Worm (Caenorhabditis elegans) whole organism, L4/young adult: Measurements from ENCODE around the gene W02B12.13.

Source experiments
- W03F9.2 ChIP-seq: fragments of 150-350 bp; optimal IDR thresholded peaks from 2 replicates; lab custom pipeline; 2014; ENCODE audit warnings: missing biosample characterization, missing genetic modification characterization
- dao-5 ChIP-seq: sonication (generic microtip); optimal IDR thresholded peaks from 2 replicates; lab custom pipeline; 2016; ENCODE audit warnings: missing genotype, missing genetic modification characterization, moderate library complexity, missing compliant biosample characterization
- him-1 ChIP-seq: sonication (generic microtip); optimal IDR thresholded peaks from 2 replicates; lab custom pipeline; 2016; ENCODE audit warnings: missing genotype, missing genetic modification reagents, missing genetic modification characterization, missing compliant biosample characterization

DNA sequence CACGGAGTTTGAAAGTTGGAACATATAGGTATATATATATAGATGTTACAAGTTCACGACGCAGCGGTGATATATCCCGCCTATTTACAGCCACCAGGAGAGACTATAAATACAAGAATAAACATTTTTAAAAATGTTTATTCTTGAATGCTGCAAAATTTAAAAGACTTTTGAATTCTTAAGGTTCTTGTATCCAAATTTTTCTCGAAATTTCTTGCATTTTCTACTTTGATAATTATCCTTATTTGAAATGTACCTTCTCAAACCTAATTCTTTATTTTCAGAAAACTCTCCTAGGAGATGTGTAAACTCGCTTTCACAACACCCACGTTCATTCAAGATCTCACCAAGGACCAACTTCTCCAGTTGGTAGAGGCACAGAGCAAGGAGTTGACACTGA lies 13.5 kb upstream of the W02B12.13 start, which contains the start of gene C05D12.4:
- TF ChIP-seq him-1 (no peak), dao-5 (tag; lab: Kevin White, UChicago) (no peak), W03F9.2 (tag; lab: Kevin White, UChicago) (no peak)
